Fruit fly (Drosophila melanogaster): ENCODE results near the gene Rab11.

Rab11 gene

dm6 chr3R:21097631-21098117, 13.5 kb upstream of the Rab11 start, which contains the start of gene RhoGAP93B (continued):
- TF ChIP-seq bowl (GFP tag; IDR thresholded peaks at IDR 0.05) (peak; percentile 88), tgo (GFP tag; IDR thresholded peaks at IDR 0.05) (peak; percentile 80), sisA (GFP tag; IDR thresholded peaks at IDR 0.05) (peak; percentile 96), z (GFP tag; IDR thresholded peaks at IDR 0.05) (no peak), gsb-n (tag; optimal IDR thresholded peaks at IDR 0.05) (no peak), odd (GFP tag; optimal IDR thresholded peaks at IDR 0.05) (peak; percentile 9), CG18262 (tag; optimal IDR thresholded peaks at IDR 0.05) (peak; percentile 72), CG11247 (GFP tag; IDR thresholded peaks at IDR 0.05) (peak; percentile 89), CG2875 (GFP tag; optimal IDR thresholded peaks at IDR 0.05) (peak; percentile 41), CG18599 (GFP tag; optimal IDR thresholded peaks at IDR 0.05) (peak; percentile 89), lilli (GFP tag; optimal IDR thresholded peaks at IDR 0.05) (peak; percentile 91), CG12942 (GFP tag; optimal IDR thresholded peaks at IDR 0.05) (peak; percentile 77), tx (GFP tag; optimal IDR thresholded peaks at IDR 0.05) (peak; percentile 90), Hmx (GFP tag; optimal IDR thresholded peaks at IDR 0.05) (no peak), tna (GFP tag; IDR thresholded peaks at IDR 0.05; ENCODE audit: partially characterized antibody) (peak; percentile 100), Atf6 (GFP tag; IDR thresholded peaks at IDR 0.05) (peak; percentile 92), CG1529 (GFP tag; optimal IDR thresholded peaks at IDR 0.05) (peak; percentile 42), maf-S (GFP tag; optimal IDR thresholded peaks at IDR 0.05) (peak; percentile 60), btn (GFP tag; optimal IDR thresholded peaks at IDR 0.05) (peak; percentile 86), yki (optimal IDR thresholded peaks at IDR 0.05) (no peak), emc (GFP tag; optimal IDR thresholded peaks at IDR 0.05) (peak; percentile 84), CG8388 (GFP tag; optimal IDR thresholded peaks at IDR 0.05) (peak; percentile 70), Oli (tag; optimal IDR thresholded peaks at IDR 0.05) (peak; percentile 63), Rx (GFP tag; IDR thresholded peaks at IDR 0.05) (peak; percentile 83), Sry-β (GFP tag; optimal IDR thresholded peaks at IDR 0.05) (peak; percentile 17), ac (GFP tag; optimal IDR thresholded peaks at IDR 0.05) (no peak), gt (GFP tag; IDR thresholded peaks at IDR 0.05) (peak; percentile 80), CG30403 (GFP tag; optimal IDR thresholded peaks at IDR 0.05) (peak; percentile 81), CG7556 (GFP tag; optimal IDR thresholded peaks at IDR 0.05) (peak; percentile 57), NC2α (GFP tag; optimal IDR thresholded peaks at IDR 0.05) (peak; percentile 69), Fer1 (GFP tag; optimal IDR thresholded peaks at IDR 0.05) (peak; percentile 88), CG15696 (tag; optimal IDR thresholded peaks at IDR 0.05) (peak; percentile 90), CG8089 (GFP tag; optimal IDR thresholded peaks at IDR 0.05) (peak; percentile 69), CG1024 (GFP tag; IDR thresholded peaks at IDR 0.05) (peak; percentile 84), Elba2 (GFP tag; optimal IDR thresholded peaks at IDR 0.05) (peak; percentile 55), CG9817 (tag; optimal IDR thresholded peaks at IDR 0.05) (peak; percentile 77), run (tag; optimal IDR thresholded peaks at IDR 0.05) (peak; percentile 40), Poxn (GFP tag; IDR thresholded peaks at IDR 0.05) (no peak; the same call in 1 of the 2 replicates), Xrp1 (GFP tag; IDR thresholded peaks at IDR 0.05) (peak; percentile 92), br (optimal IDR thresholded peaks at IDR 0.05) (no peak), ind (GFP tag; optimal IDR thresholded peaks at IDR 0.05) (peak; percentile 83), Antp (GFP tag; optimal IDR thresholded peaks at IDR 0.05) (peak; percentile 81), B-H2 (GFP tag; optimal IDR thresholded peaks at IDR 0.05) (peak; percentile 84), CG7786 (GFP tag; optimal IDR thresholded peaks at IDR 0.05) (peak; percentile 93), Awh (GFP tag; IDR thresholded peaks at IDR 0.05) (peak; percentile 89), Ssrp (tag; optimal IDR thresholded peaks at IDR 0.05) (peak; percentile 76), Hsf (GFP tag; optimal IDR thresholded peaks at IDR 0.05) (peak; percentile 76), unpg (GFP tag; optimal IDR thresholded peaks at IDR 0.05) (peak; percentile 65), Myb (GFP tag; optimal IDR thresholded peaks at IDR 0.05) (peak; percentile 92), dimm (GFP tag; IDR thresholded peaks at IDR 0.05) (peak; percentile 73), ash1 (GFP tag; optimal IDR thresholded peaks at IDR 0.05) (no peak), CG18011 (GFP tag; optimal IDR thresholded peaks at IDR 0.05) (peak; percentile 78)

Data from whole organism, embryonic.